Fruit fly (Drosophila melanogaster) S2 (cell line): Measurements from ENCODE around the gene CG17598.

Experiments
- CG8478 ChIP-seq: fragments of >200 bp; optimal IDR thresholded peaks from 2 replicates; lab custom pipeline; 2018
- CTCF ChIP-seq, 2 experiments: fragments of >200 bp; optimal IDR thresholded peaks; 2 replicates each; lab custom pipeline; 2018

DNA sequence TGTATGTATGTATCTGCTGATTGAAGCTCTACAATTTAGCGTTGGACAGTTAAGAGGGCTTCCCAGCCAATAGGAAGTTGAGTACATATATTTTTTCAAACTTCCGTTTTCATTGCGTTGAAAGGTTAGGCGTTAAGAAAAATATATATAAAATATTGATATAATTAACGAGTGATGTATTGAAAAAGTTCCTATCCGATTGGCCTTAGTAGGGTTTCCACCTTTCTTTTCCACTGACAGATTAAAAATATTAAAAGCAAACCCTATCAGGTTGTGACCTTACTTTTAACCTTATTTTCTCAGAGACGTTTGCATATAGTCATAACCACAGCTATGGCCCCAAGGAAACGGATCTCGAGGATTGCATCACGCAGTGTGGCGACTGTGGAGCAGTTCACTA lies 6.6 kb upstream of the CG17598 start, which contains the start of gene CG17601:
- TF ChIP-seq CG8478 (lab: Kevin White, UChicago) (no peak), CTCF (optimal IDR thresholded peaks at IDR 0.05; lab: Kevin White, UChicago) (no peak)
